Worm (Caenorhabditis elegans): Measurements from ENCODE around the gene srj-54.

DNA sequence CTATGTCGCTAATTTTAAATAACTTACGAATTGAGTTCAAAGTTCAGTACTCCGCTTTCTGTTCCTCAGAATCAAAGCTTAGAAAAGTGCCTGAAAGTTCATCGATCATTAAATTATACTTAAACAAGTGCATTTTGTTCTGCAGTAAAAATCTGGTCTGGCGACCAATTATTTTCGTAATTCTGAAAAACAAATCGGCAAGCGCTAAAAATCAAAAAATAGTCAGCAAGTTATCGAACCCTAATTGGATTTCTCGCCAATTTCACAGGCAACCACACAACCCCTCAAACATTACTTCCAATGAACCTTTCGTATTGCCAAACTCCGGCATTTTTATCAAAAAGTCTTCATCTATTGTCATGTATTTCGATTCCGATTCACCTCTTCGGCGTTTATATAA is 3.4 kb upstream of the srj-54 start, which contains the start of gene srh-272:
- no peak for TF ChIP-seq unc-86 (tag; optimal IDR thresholded peaks at IDR 0.05)
- no peak for TF ChIP-seq aly-2 (tag; optimal IDR thresholded peaks at IDR 0.05)
- TF ChIP-seq snpc-4 (tag; optimal IDR thresholded peaks at IDR 0.05): no peak
- no peak for TF ChIP-seq unc-62 (GFP tag; optimal IDR thresholded peaks at IDR 0.05)
- no peak for TF ChIP-seq lin-39 (tag; optimal IDR thresholded peaks at IDR 0.05)
- TF ChIP-seq nhr-76 (tag; optimal IDR thresholded peaks at IDR 0.05): no peak
- no peak for TF ChIP-seq nhr-237 (tag; optimal IDR thresholded peaks at IDR 0.05)
- TF ChIP-seq vab-15 (tag; optimal IDR thresholded peaks at IDR 0.05): no peak
- no peak for TF ChIP-seq ets-5 (GFP tag; IDR thresholded peaks at IDR 0.05)
- TF ChIP-seq pag-3 (tag; optimal IDR thresholded peaks at IDR 0.05; ENCODE audit: borderline replicate concordance, insufficient read depth): no peak
